Worm (Caenorhabditis elegans): ENCODE results near the gene acbp-6.

The acbp-6 gene

DNA sequence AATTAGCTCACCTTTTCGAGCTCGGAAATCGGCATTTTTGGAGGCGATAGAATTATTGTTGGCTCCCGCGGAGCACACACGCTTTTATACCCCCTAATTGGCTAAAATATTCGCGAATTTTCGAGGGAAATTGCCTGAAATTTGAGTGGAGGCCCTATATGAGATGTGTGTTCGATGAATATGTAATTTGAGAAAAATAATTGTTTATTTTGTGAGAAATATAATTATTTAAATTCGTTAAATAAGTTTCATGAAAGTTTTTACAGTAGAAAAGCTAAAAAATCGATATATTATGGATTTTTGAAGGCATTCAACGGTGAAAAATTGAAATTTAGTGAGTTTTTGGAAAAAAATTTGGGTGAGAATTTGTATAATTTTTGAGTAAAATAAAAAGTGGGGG is at the start of gene acbp-6:
Gene acbp-6 (minus strand): TSS at position 101 of the 400 bp plus-strand sequence.
- TF ChIP-seq aha-1 (tag) (no peak), hmg-1.1 (GFP tag; IDR thresholded peaks at IDR 0.05) (no peak), hlh-30 (tag; optimal IDR thresholded peaks at IDR 0.05; ENCODE audit: insufficient read depth) (no peak), unc-62 (GFP tag; optimal IDR thresholded peaks at IDR 0.05 in 1 of 2) (peak in 1 of 2 experiments; percentile 78), unc-62 (tag; optimal IDR thresholded peaks at IDR 0.05) (no peak)

DNA sequence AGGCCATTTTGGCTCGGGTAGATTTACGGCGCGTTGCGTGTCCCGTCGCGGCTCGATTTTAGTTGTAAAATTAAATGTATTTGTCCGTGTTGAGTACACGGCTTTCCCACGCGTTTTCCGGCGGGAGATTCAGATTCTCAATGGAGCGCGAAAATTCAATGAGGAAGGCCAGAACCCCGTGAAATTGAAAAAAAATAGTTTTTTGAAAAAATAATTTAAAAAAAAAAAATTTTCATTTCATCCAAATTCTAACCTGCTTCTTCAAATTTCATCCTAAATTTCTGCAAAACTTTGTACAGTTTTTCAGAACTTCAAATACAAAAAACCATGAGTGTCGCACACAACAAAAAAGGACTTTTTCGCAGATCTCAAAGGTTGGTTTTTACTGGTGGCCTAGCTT is 35.2 kb upstream of the acbp-6 start, which contains the start of gene glb-29:
Gene glb-29 (plus strand): TSS at position 301 of the 400 bp plus-strand sequence.
- TF ChIP-seq nhr-10 (tag; optimal IDR thresholded peaks at IDR 0.05) = no peak

DNA sequence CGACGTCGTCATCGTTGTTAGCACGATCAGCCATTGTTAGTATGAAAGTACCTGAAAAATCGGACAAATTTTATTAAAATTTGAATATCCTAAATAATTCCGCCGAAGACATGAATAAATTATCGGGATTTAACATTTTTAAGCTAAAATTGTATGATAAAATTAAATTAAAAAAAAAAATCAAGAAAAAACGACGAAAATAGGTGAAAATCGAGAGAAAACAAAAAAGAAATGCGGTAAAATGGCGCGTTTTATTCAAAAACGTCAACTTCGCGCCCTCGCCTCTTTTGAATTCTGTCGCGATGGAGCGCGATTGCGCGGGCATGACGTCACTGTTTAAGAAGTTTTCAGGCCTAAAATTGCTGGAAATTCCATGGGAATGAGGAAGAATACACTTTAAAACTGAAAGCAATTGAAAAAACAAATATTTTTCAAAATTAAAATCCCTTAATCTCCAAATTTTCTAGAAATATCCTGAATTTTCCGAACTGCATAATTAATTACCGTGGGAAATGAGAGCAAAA is 33.1 kb upstream of the acbp-6 start, which contains the start of gene mcm-2:
Gene mcm-2 (minus strand): TSS at position 51 of the 524 bp plus-strand sequence.
- TF ChIP-seq daf-16 (GFP tag; optimal IDR thresholded peaks at IDR 0.05) (no peak), daf-16 (tag; optimal IDR thresholded peaks at IDR 0.05) (peak; percentile 57), rbr-2 (tag; optimal IDR thresholded peaks at IDR 0.05) (peak; percentile 8), F49E8.2 (tag; optimal IDR thresholded peaks at IDR 0.05; ENCODE audit: borderline replicate concordance) (peak; percentile 59), dmd-6 (GFP tag; IDR thresholded peaks at IDR 0.05) (peak; percentile 31; the same call in 1 of the 2 replicates), mdl-1 (tag; optimal IDR thresholded peaks at IDR 0.05) (no peak), fkh-10 (GFP tag; optimal IDR thresholded peaks at IDR 0.05) (no peak), snpc-1.2 (GFP tag; IDR thresholded peaks at IDR 0.05) (0 out of 2 replicates have a peak, but pooled peaks have one; percentile 41), pqm-1 (tag; optimal IDR thresholded peaks at IDR 0.05) (no peak), lin-1 (GFP tag; IDR thresholded peaks at IDR 0.05) (peak; percentile 38; the same call in 1 of the 2 replicates), mes-2 (tag; optimal IDR thresholded peaks at IDR 0.05; ENCODE audit: poor library complexity, severe bottlenecking) (peak; percentile 81), hlh-30 (tag; optimal IDR thresholded peaks at IDR 0.05; ENCODE audit: insufficient read depth) (peak; percentile 45), nhr-28 (tag; optimal IDR thresholded peaks at IDR 0.05) (peak; percentile 29), hmg-1.1 (GFP tag; IDR thresholded peaks at IDR 0.05) (no peak), unc-130 (GFP tag; optimal IDR thresholded peaks at IDR 0.05) (peak; percentile 89), aha-1 (tag) (peak; percentile 91), F10B5.3 (tag; optimal IDR thresholded peaks at IDR 0.05) (no peak), ces-1 (GFP tag; optimal IDR thresholded peaks at IDR 0.05) (no peak), nhr-77 (tag; optimal IDR thresholded peaks at IDR 0.05) (peak; percentile 44), dpl-1 (GFP tag; optimal IDR thresholded peaks at IDR 0.05) (peak; percentile 87), Y48G9A.11 (GFP tag; IDR thresholded peaks at IDR 0.05) (peak; percentile 88), php-3 (GFP tag; IDR thresholded peaks at IDR 0.05) (no peak), zfp-2 (tag; optimal IDR thresholded peaks at IDR 0.05) (no peak), nhr-11 (tag; optimal IDR thresholded peaks at IDR 0.05) (peak; percentile 29), lin-38 (GFP tag; IDR thresholded peaks at IDR 0.05) (peak; percentile 99), lin-13 (GFP tag; optimal IDR thresholded peaks at IDR 0.05) (peak; percentile 52), hif-1 (tag; optimal IDR thresholded peaks at IDR 0.05) (peak in 1 of 2 experiments; percentile 47)

DNA sequence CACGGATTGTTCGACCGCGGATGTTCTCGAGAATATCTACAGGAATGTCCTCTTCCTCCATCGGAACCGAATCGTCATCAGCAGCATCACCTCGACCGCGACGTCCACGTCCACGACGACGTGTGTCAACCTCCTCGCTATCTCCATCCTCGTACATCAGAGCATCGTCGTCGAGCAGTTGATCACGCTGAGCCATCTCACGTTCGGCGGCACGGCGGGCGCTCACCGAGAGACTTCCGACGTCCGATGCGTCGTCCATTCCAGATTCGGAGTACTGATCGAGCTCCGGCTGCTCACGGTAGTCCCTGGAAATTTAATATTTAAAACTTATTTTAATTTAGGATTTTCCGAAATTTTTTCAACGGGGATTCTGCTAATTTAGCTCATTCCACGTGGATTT is 32.4 kb upstream of the acbp-6 start:
- TF ChIP-seq daf-19 (GFP tag; conservative IDR thresholded peaks at IDR 0.05) (no peak), Y48G9A.11 (GFP tag; IDR thresholded peaks at IDR 0.05) (no peak), daf-16 (GFP tag; optimal IDR thresholded peaks at IDR 0.05) (no peak), daf-16 (tag; optimal IDR thresholded peaks at IDR 0.05) (no peak), set-16 (GFP tag; IDR thresholded peaks at IDR 0.05) (peak; percentile 73), mxl-3 (GFP tag; optimal IDR thresholded peaks at IDR 0.05) (no peak), dmd-9 (GFP tag; IDR thresholded peaks at IDR 0.05) (no peak), pha-4 (GFP tag; IDR thresholded peaks at IDR 0.05) (no peak), pha-4 (tag; optimal IDR thresholded peaks at IDR 0.05) (no peak)

Data from whole organism, L4 larva.